Worm (Caenorhabditis elegans) whole organism, L3 larva: ENCODE results near the gene Y48A6B.14.
A peak's percentile ranks its signal among the peaks of the same experiment; 100 is the strongest.

Source experiments
- ZK546.5 ChIP-seq: sonication (generic microtip); optimal IDR thresholded peaks from 2 replicates; lab custom pipeline; 2017; ENCODE audit warnings: missing biosample characterization, missing genetic modification characterization
- ceh-28 ChIP-seq: fragments of 150-350 bp; optimal IDR thresholded peaks from 2 replicates; lab custom pipeline; 2014; ENCODE audit warnings: missing biosample characterization, missing genetic modification reagents, missing genetic modification characterization
- egl-5 ChIP-seq: fragments of 150-350 bp; optimal IDR thresholded peaks from 2 replicates; lab custom pipeline; 2017; ENCODE audit warnings: missing biosample characterization, missing genetic modification reagents, missing genetic modification characterization, inconsistent platforms
- elt-2 ChIP-seq: sonication (generic microtip); optimal IDR thresholded peaks from 2 replicates; lab custom pipeline; 2016; ENCODE audit warnings: missing genetic modification reagents, mild to moderate bottlenecking, missing genetic modification characterization, missing compliant biosample characterization
- fkh-10 ChIP-seq: sonication (generic microtip); optimal IDR thresholded peaks from 2 replicates; lab custom pipeline; 2017; ENCODE audit warnings: missing biosample characterization, missing genetic modification reagents, missing genetic modification characterization
- fos-1 ChIP-seq: fragments of 150-350 bp; optimal IDR thresholded peaks from 2 replicates; lab custom pipeline; 2014; ENCODE audit warnings: missing biosample characterization, missing genetic modification characterization
- jun-1 ChIP-seq: fragments of 150-350 bp; optimal IDR thresholded peaks from 2 replicates; lab custom pipeline; 2014; ENCODE audit warnings: missing biosample characterization, missing genetic modification reagents, missing genetic modification characterization
- nfya-1 ChIP-seq: sonication (generic microtip); optimal IDR thresholded peaks from 2 replicates; lab custom pipeline; 2017; ENCODE audit warnings: missing genetic modification characterization, mild to moderate bottlenecking, missing compliant biosample characterization, antibody characterized with exemption, moderate library complexity; ENCODE audit not compliant: insufficient read depth
- nhr-237 ChIP-seq: fragments of 150-350 bp; optimal IDR thresholded peaks from 2 replicates; lab custom pipeline; 2014; ENCODE audit warnings: missing biosample characterization, missing genetic modification characterization
- nhr-28 ChIP-seq: fragments of 150-350 bp; optimal IDR thresholded peaks from 2 replicates; lab custom pipeline; 2014; ENCODE audit warnings: missing biosample characterization, missing genetic modification characterization
- nhr-76 ChIP-seq: fragments of 150-350 bp; sonication (generic microtip); optimal IDR thresholded peaks from 5 replicates; lab custom pipeline; 2014; ENCODE audit warnings: missing biosample characterization, missing genetic modification characterization
- pqm-1 ChIP-seq: fragments of 150-350 bp; optimal IDR thresholded peaks from 2 replicates; lab custom pipeline; 2017; ENCODE audit warnings: missing biosample characterization, missing genetic modification characterization, inconsistent platforms
- snpc-4 ChIP-seq: fragments of 150-350 bp; optimal IDR thresholded peaks from 2 replicates; lab custom pipeline; 2014; ENCODE audit warnings: missing biosample characterization, missing genetic modification characterization
- tbx-2 ChIP-seq: sonication (generic microtip); optimal IDR thresholded peaks from 2 replicates; lab custom pipeline; 2016; ENCODE audit warnings: mild to moderate bottlenecking, missing genetic modification characterization, missing compliant biosample characterization

DNA sequence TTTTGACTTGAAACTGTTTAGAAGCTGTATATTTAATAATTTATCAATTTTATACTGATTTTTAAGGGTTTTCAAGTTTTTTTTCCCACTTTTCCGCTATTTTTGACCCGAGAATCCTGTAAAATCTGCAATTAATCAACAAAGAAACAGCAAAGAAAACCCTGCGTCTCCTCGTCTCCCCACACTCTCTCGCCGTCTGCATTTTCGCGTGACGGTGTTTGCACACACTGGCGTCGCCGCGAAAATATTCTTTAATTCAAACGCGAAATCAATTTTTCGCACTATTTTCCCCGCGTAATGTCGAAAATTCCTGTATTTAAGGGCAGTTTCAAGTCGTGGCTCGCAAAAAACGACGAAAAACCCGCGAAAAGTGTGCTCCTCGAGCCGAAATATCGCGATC, 31.9 kb downstream of the Y48A6B.14 start, which contains the start of gene rsa-2:
- TF ChIP-seq nfya-1 (tag; lab: Kevin White, UChicago) = peak; percentile 61
- no peak for TF ChIP-seq egl-5 (tag; lab: Kevin White, UChicago)
- no peak for TF ChIP-seq ZK546.5 (tag; lab: Kevin White, UChicago)
- no peak for TF ChIP-seq snpc-4 (tag; lab: Kevin White, UChicago)
- TF ChIP-seq jun-1 (tag; lab: Kevin White, UChicago) = no peak
- no peak for TF ChIP-seq fkh-10 (GFP tag; lab: Kevin White, UChicago)
- no peak for TF ChIP-seq nhr-76 (tag; lab: Kevin White, UChicago)
- TF ChIP-seq tbx-2 = no peak
- TF ChIP-seq nhr-28 = no peak
- peak; percentile 21 for TF ChIP-seq elt-2 (tag; lab: Kevin White, UChicago)
- no peak for TF ChIP-seq nhr-237 (tag; lab: Kevin White, UChicago)
- no peak for TF ChIP-seq pqm-1 (tag; lab: Kevin White, UChicago)
- no peak for TF ChIP-seq fos-1 (tag; lab: Kevin White, UChicago)
- peak; percentile 26 for TF ChIP-seq ceh-28
